Fruit fly (Drosophila melanogaster) whole organism, embryonic: ENCODE measurements around the gene opa.
A peak's percentile ranks its signal among the peaks of the same experiment; 100 is the strongest.

Experiments
- Adf1 ChIP-seq: fragments of 200-800 bp; sonication (Bioruptor generic); IDR thresholded peaks from 2 replicates; pipeline ENCODE4 v1.3.6; 2022; ENCODE audit warnings: missing biosample characterization, missing genetic modification characterization
- Bdp1 ChIP-seq: fragments of 200-800 bp; sonication (Bioruptor generic); optimal IDR thresholded peaks from 3 replicates; lab custom pipeline; 2016; ENCODE audit warnings: missing biosample characterization, missing genetic modification characterization
- BtbVII ChIP-seq: fragments of 200-800 bp; sonication (Bioruptor generic); optimal IDR thresholded peaks from 3 replicates; lab custom pipeline; 2017; ENCODE audit warnings: missing biosample characterization, mild to moderate bottlenecking, missing genetic modification characterization
- C15 ChIP-seq: fragments of 200-800 bp; sonication (Bioruptor generic); IDR thresholded peaks from 3 replicates; pipeline ENCODE4 v1.3.6; 2022; ENCODE audit warnings: missing biosample characterization, missing genetic modification characterization
- CG10147 ChIP-seq: fragments of 200-800 bp; sonication (Bioruptor generic); optimal IDR thresholded peaks from 2 replicates; lab custom pipeline; 2019; ENCODE audit warnings: missing biosample characterization, mild to moderate bottlenecking, missing genetic modification characterization, moderate library complexity
- CG11560 ChIP-seq: fragments of 200-800 bp; sonication (Bioruptor generic); IDR thresholded peaks from 3 replicates; pipeline ENCODE4 v1.3.6; 2022; ENCODE audit warnings: missing biosample characterization, missing genetic modification characterization
- CG11696 ChIP-seq: fragments of 200-800 bp; sonication (Bioruptor generic); IDR thresholded peaks from 2 replicates; pipeline ENCODE4 v1.3.6; 2022; ENCODE audit warnings: missing biosample characterization, missing genetic modification characterization
- CG12299 ChIP-seq: fragments of 200-800 bp; sonication (Bioruptor generic); optimal IDR thresholded peaks from 2 replicates; lab custom pipeline; 2018; ENCODE audit warnings: missing biosample characterization, mild to moderate bottlenecking, missing genetic modification characterization
- CG14965 ChIP-seq: fragments of 200-800 bp; sonication (Bioruptor generic); optimal IDR thresholded peaks from 2 replicates; lab custom pipeline; 2016; ENCODE audit warnings: missing biosample characterization, missing genetic modification characterization, borderline replicate concordance
- CG17361 ChIP-seq: fragments of 200-800 bp; sonication (Bioruptor generic); IDR thresholded peaks from 3 replicates; pipeline ENCODE4 v1.3.6; 2022; ENCODE audit warnings: missing biosample characterization, missing genetic modification characterization
- CG2202 ChIP-seq: fragments of 200-800 bp; sonication (Bioruptor generic); optimal IDR thresholded peaks from 2 replicates; lab custom pipeline; 2018; ENCODE audit warnings: missing biosample characterization, mild to moderate bottlenecking, missing genetic modification characterization
- CG3407 ChIP-seq: fragments of 200-800 bp; sonication (Bioruptor generic); optimal IDR thresholded peaks from 2 replicates; lab custom pipeline; 2018; ENCODE audit warnings: missing biosample characterization, mild to moderate bottlenecking, missing genetic modification characterization
- CG34224 ChIP-seq: fragments of 200-800 bp; sonication (Bioruptor generic); IDR thresholded peaks from 3 replicates; pipeline ENCODE4 v1.3.6; 2022; ENCODE audit warnings: missing biosample characterization, missing genetic modification characterization; ENCODE audit not compliant: partially characterized antibody
- CG43689 ChIP-seq: fragments of 200-800 bp; sonication (Bioruptor generic); IDR thresholded peaks from 2 replicates; pipeline ENCODE4 v1.3.6; 2022; ENCODE audit warnings: missing biosample characterization, missing genetic modification characterization
- CG6683 ChIP-seq: fragments of 200-800 bp; sonication (Bioruptor generic); optimal IDR thresholded peaks from 2 replicates; lab custom pipeline; 2017; ENCODE audit warnings: missing biosample characterization, mild to moderate bottlenecking, missing genetic modification characterization, missing genetic modification reagents
- CG7839 ChIP-seq: fragments of 200-800 bp; sonication (Bioruptor generic); optimal IDR thresholded peaks from 3 replicates; lab custom pipeline; 2018; ENCODE audit warnings: missing biosample characterization, mild to moderate bottlenecking, missing genetic modification characterization, moderate library complexity
- CG8359 ChIP-seq: fragments of 200-800 bp; sonication (Bioruptor generic); optimal IDR thresholded peaks from 2 replicates; lab custom pipeline; 2017; ENCODE audit warnings: missing biosample characterization, mild to moderate bottlenecking, missing genetic modification characterization, borderline replicate concordance
- CG8478 ChIP-seq: fragments of >200 bp; optimal IDR thresholded peaks from 2 replicates; lab custom pipeline; 2018
- CG9437 ChIP-seq: fragments of 200-800 bp; sonication (Bioruptor generic); optimal IDR thresholded peaks from 2 replicates; lab custom pipeline; 2018; ENCODE audit warnings: missing biosample characterization, mild to moderate bottlenecking, missing genetic modification characterization
- Dad ChIP-seq: fragments of 200-800 bp; sonication (Bioruptor generic); optimal IDR thresholded peaks from 3 replicates; lab custom pipeline; 2016; ENCODE audit warnings: missing biosample characterization, missing genetic modification characterization
- Dref ChIP-seq: fragments of 200-800 bp; sonication (Bioruptor generic); IDR thresholded peaks from 2 replicates; pipeline ENCODE4 v1.3.6; 2022; ENCODE audit warnings: missing biosample characterization, missing genetic modification characterization
- GATAe ChIP-seq: fragments of 200-800 bp; sonication (Bioruptor generic); conservative IDR thresholded peaks from 2 replicates; pipeline ENCODE4 v1.3.6; 2022; ENCODE audit warnings: missing biosample characterization, missing genetic modification characterization
- H2.0 ChIP-seq: fragments of 200-800 bp; sonication (Bioruptor generic); IDR thresholded peaks from 2 replicates; pipeline ENCODE4 v1.3.6; 2022; ENCODE audit warnings: missing biosample characterization, missing genetic modification characterization
- HHEX ChIP-seq: fragments of 200-800 bp; sonication (Bioruptor generic); optimal IDR thresholded peaks from 3 replicates; lab custom pipeline; 2017; ENCODE audit warnings: missing biosample characterization, mild to moderate bottlenecking, missing genetic modification characterization, missing genetic modification reagents
- Meics ChIP-seq: fragments of 200-800 bp; sonication (Bioruptor generic); optimal IDR thresholded peaks from 2 replicates; lab custom pipeline; 2017; ENCODE audit warnings: missing biosample characterization, mild to moderate bottlenecking, missing genetic modification characterization
- NFAT ChIP-seq: fragments of 200-800 bp; sonication (Bioruptor generic); IDR thresholded peaks from 2 replicates; pipeline ENCODE4 v1.3.6; 2022; ENCODE audit warnings: missing biosample characterization, missing genetic modification characterization
- Nf-YC ChIP-seq: fragments of 200-800 bp; optimal IDR thresholded peaks from 3 replicates; lab custom pipeline; 2019; ENCODE audit warnings: missing biosample characterization, mild to moderate bottlenecking, missing genetic modification characterization, moderate library complexity
- Pdp1 ChIP-seq, 2 experiments: fragments of 200-800 bp; sonication (Bioruptor generic); optimal IDR thresholded peaks; 3 replicates each; lab custom pipeline; 2016; ENCODE audit warnings: missing biosample characterization in 2 of 2, missing genetic modification characterization in 2 of 2, mild to moderate bottlenecking in 1 of 2, moderate library complexity in 1 of 2
- Poxn ChIP-seq: fragments of 200-800 bp; sonication (Bioruptor generic); IDR thresholded peaks from 2 replicates; pipeline ENCODE4 v1.3.6; 2022; ENCODE audit warnings: missing biosample characterization, missing genetic modification characterization
- Rfx ChIP-seq: fragments of 200-800 bp; sonication (Bioruptor generic); IDR thresholded peaks from 2 replicates; pipeline ENCODE4 v1.3.6; 2022; ENCODE audit warnings: missing biosample characterization, missing genetic modification characterization
- caup ChIP-seq: fragments of 200-800 bp; sonication (Bioruptor generic); optimal IDR thresholded peaks from 3 replicates; lab custom pipeline; 2017; ENCODE audit warnings: missing biosample characterization, mild to moderate bottlenecking, missing genetic modification characterization, moderate library complexity; ENCODE audit not compliant: severe bottlenecking
- chif ChIP-seq, 2 experiments: fragments of 200-800 bp; sonication (Bioruptor generic); optimal IDR thresholded peaks; 3 replicates each; lab custom pipeline; 2016; ENCODE audit warnings: missing biosample characterization in 2 of 2, missing genetic modification characterization in 2 of 2
- crol ChIP-seq: fragments of 200-800 bp; sonication (Bioruptor generic); IDR thresholded peaks from 2 replicates; pipeline ENCODE4 v1.3.6; 2022; ENCODE audit warnings: missing biosample characterization, missing genetic modification characterization
- dan ChIP-seq: fragments of 200-800 bp; sonication (Bioruptor generic); IDR thresholded peaks from 2 replicates; pipeline ENCODE4 v1.3.6; 2022; ENCODE audit warnings: missing biosample characterization, missing genetic modification characterization
- disco-r ChIP-seq: fragments of 200-800 bp; sonication (Bioruptor generic); optimal IDR thresholded peaks from 2 replicates; lab custom pipeline; 2016; ENCODE audit warnings: missing biosample characterization, missing genetic modification characterization
- dmrt11E ChIP-seq: fragments of 200-800 bp; sonication (Bioruptor generic); optimal IDR thresholded peaks from 3 replicates; lab custom pipeline; 2018; ENCODE audit warnings: missing biosample characterization, mild to moderate bottlenecking, missing genetic modification characterization, moderate library complexity
- dpn ChIP-seq, 2 experiments: fragments of 200-800 bp; sonication (Bioruptor generic); optimal IDR thresholded peaks; 3 replicates each; lab custom pipeline; 2016; ENCODE audit warnings: missing biosample characterization in 2 of 2, missing genetic modification characterization in 2 of 2
- en ChIP-seq: fragments of 200-800 bp; sonication (Bioruptor generic); optimal IDR thresholded peaks from 2 replicates; lab custom pipeline; 2016; ENCODE audit warnings: missing biosample characterization, missing genetic modification characterization
- esg ChIP-seq: fragments of 200-800 bp; sonication (Bioruptor generic); conservative IDR thresholded peaks from 2 replicates; pipeline ENCODE4 v1.3.6; 2022; ENCODE audit warnings: missing biosample characterization, missing genetic modification characterization
- eve ChIP-seq, 2 experiments: fragments of >200 bp; optimal IDR thresholded peaks; 2 replicates each; lab custom pipeline; 2017; ENCODE audit warnings: missing biosample characterization in 2 of 2, missing genetic modification characterization in 2 of 2
- eyg ChIP-seq: fragments of 200-800 bp; sonication (Bioruptor generic); optimal IDR thresholded peaks from 3 replicates; lab custom pipeline; 2016; ENCODE audit warnings: missing biosample characterization, missing genetic modification characterization
- hth ChIP-seq: fragments of >200 bp; optimal IDR thresholded peaks from 2 replicates; lab custom pipeline; 2017; ENCODE audit warnings: inconsistent platforms
- jing ChIP-seq: fragments of 200-800 bp; sonication (Bioruptor generic); optimal IDR thresholded peaks from 2 replicates; lab custom pipeline; 2018; ENCODE audit warnings: missing biosample characterization, mild to moderate bottlenecking, missing genetic modification characterization
- kni ChIP-seq: fragments of 200-800 bp; sonication (Bioruptor generic); optimal IDR thresholded peaks from 3 replicates; lab custom pipeline; 2017; ENCODE audit warnings: mild to moderate bottlenecking, missing biosample characterization, missing genetic modification reagents, missing genetic modification characterization
- nau ChIP-seq: fragments of 200-800 bp; sonication (Bioruptor generic); optimal IDR thresholded peaks from 3 replicates; lab custom pipeline; 2017; ENCODE audit warnings: missing biosample characterization, mild to moderate bottlenecking, missing genetic modification characterization, missing genetic modification reagents
- peb ChIP-seq: fragments of 200-800 bp; sonication (Bioruptor generic); IDR thresholded peaks from 2 replicates; pipeline ENCODE4 v1.3.6; 2022; ENCODE audit warnings: missing biosample characterization, missing genetic modification characterization
- pnt ChIP-seq: fragments of 200-800 bp; sonication (Bioruptor generic); optimal IDR thresholded peaks from 3 replicates; lab custom pipeline; 2016; ENCODE audit warnings: missing biosample characterization, missing genetic modification characterization
- pzg ChIP-seq: fragments of 200-800 bp; sonication (Bioruptor generic); optimal IDR thresholded peaks from 3 replicates; lab custom pipeline; 2018; ENCODE audit warnings: missing biosample characterization, mild to moderate bottlenecking, missing genetic modification characterization, moderate library complexity
- sqz ChIP-seq: fragments of 200-800 bp; sonication (Bioruptor generic); optimal IDR thresholded peaks from 3 replicates; lab custom pipeline; 2018; ENCODE audit warnings: missing biosample characterization, mild to moderate bottlenecking, missing genetic modification characterization
- sug ChIP-seq: fragments of 200-800 bp; optimal IDR thresholded peaks from 2 replicates; lab custom pipeline; 2019; ENCODE audit warnings: missing biosample characterization, mild to moderate bottlenecking, missing genetic modification characterization, moderate library complexity
- tin ChIP-seq: fragments of 200-800 bp; sonication (Bioruptor generic); optimal IDR thresholded peaks from 3 replicates; lab custom pipeline; 2016; ENCODE audit warnings: missing biosample characterization, missing genetic modification characterization
- zfh2 ChIP-seq: fragments of 200-800 bp; sonication (Bioruptor generic); optimal IDR thresholded peaks from 2 replicates; lab custom pipeline; 2016; ENCODE audit warnings: missing biosample characterization, missing genetic modification characterization

opa gene

DNA sequence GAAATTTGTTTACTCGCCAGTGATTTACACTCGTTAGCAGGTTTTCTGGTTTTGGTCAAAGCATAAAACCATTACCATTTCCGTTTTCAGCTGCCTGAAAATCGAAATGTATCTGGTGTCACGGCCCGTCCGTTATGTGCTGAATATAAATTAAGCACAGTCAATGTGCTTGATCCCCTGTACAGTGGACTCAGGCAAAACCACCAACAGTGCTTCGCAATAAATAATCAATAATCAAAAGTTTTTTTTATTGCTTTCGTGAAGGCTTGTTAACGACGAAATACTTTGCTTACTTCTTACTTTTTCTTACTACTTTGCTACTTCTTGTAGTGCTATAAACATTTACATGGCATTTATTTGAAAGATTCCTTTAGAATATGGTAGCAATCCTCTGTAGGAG lies 60.6 kb downstream of the opa start (continued):
- no peak for TF ChIP-seq CG8478
- no peak for TF ChIP-seq GATAe (GFP tag; lab: Robert Waterston, UW)
- TF ChIP-seq CG11696 (GFP tag; lab: Robert Waterston, UW): no peak
- TF ChIP-seq zfh2: no peak
- TF ChIP-seq Poxn (GFP tag; lab: Robert Waterston, UW): no peak
- TF ChIP-seq Rfx: peak; percentile 28; the same call in 1 of the 2 replicates
- TF ChIP-seq esg (GFP tag; lab: Robert Waterston, UW): no peak
- TF ChIP-seq dpn (GFP tag; optimal IDR thresholded peaks at IDR 0.05; lab: Kevin White, UChicago): peak in 1 of 2 experiments; percentile 7
- TF ChIP-seq peb: no peak
- no peak for TF ChIP-seq CG11560
- no peak for TF ChIP-seq nau (GFP tag; lab: Kevin White, UChicago)
- TF ChIP-seq dmrt11E: no peak
- TF ChIP-seq crol (GFP tag; lab: Robert Waterston, UW): no peak
- no peak for TF ChIP-seq C15
- TF ChIP-seq CG34224 (GFP tag; lab: Robert Waterston, UW): no peak
- TF ChIP-seq hth (lab: Kevin White, UChicago): no peak
- TF ChIP-seq Meics (GFP tag; lab: Kevin White, UChicago): no peak
- no peak for TF ChIP-seq CG12299
- peak in 1 of 2 experiments; percentile 29 for TF ChIP-seq eve (GFP tag; optimal IDR thresholded peaks at IDR 0.05; lab: Kevin White, UChicago)
- no peak for TF ChIP-seq CG43689 (GFP tag; lab: Robert Waterston, UW)
- no peak for TF ChIP-seq CG8359 (GFP tag; lab: Kevin White, UChicago)
- no peak for TF ChIP-seq CG9437 (GFP tag; lab: Kevin White, UChicago)
- no peak for TF ChIP-seq pnt (GFP tag; lab: Kevin White, UChicago)
- TF ChIP-seq disco-r: no peak
- no peak for TF ChIP-seq dan
- no peak for TF ChIP-seq HHEX
- no peak for TF ChIP-seq CG2202 (tag; lab: Kevin White, UChicago)
- TF ChIP-seq tin (GFP tag; lab: Kevin White, UChicago): no peak
- no peak for TF ChIP-seq jing (GFP tag; lab: Kevin White, UChicago)
- no peak for TF ChIP-seq Bdp1 (GFP tag; lab: Kevin White, UChicago)
- TF ChIP-seq kni: no peak
- TF ChIP-seq CG6683 (GFP tag; lab: Kevin White, UChicago): no peak
- no peak for TF ChIP-seq chif (GFP tag; optimal IDR thresholded peaks at IDR 0.05; lab: Kevin White, UChicago)
- no peak for TF ChIP-seq Pdp1 (GFP tag; optimal IDR thresholded peaks at IDR 0.05; lab: Kevin White, UChicago)
- no peak for TF ChIP-seq CG3407 (GFP tag; lab: Kevin White, UChicago)
- TF ChIP-seq eyg (GFP tag; lab: Kevin White, UChicago): no peak
- no peak for TF ChIP-seq CG10147 (GFP tag; lab: Kevin White, UChicago)
- TF ChIP-seq H2.0 (GFP tag; lab: Robert Waterston, UW): no peak
- no peak for TF ChIP-seq Dref
- TF ChIP-seq NFAT: no peak
- no peak for TF ChIP-seq en
- TF ChIP-seq pzg (GFP tag; lab: Kevin White, UChicago): no peak
- TF ChIP-seq Nf-YC: no peak
- no peak for TF ChIP-seq CG7839
- 0 out of 3 replicates have a peak, but pooled peaks have one; percentile 25 for TF ChIP-seq CG17361 (GFP tag; lab: Robert Waterston, UW)
- no peak for TF ChIP-seq caup (GFP tag; lab: Kevin White, UChicago)
- TF ChIP-seq CG14965 (GFP tag; lab: Kevin White, UChicago): no peak
- TF ChIP-seq Adf1 (GFP tag; lab: Robert Waterston, UW): no peak
- TF ChIP-seq Dad (GFP tag; lab: Kevin White, UChicago): no peak
- TF ChIP-seq sqz: no peak
- TF ChIP-seq sug: peak; percentile 5
- TF ChIP-seq BtbVII (GFP tag; lab: Kevin White, UChicago): no peak
